Worm (Caenorhabditis elegans) whole organism, mixed stage, embryonic: ENCODE results near the gene K05F1.13.

Source experiments
- ces-1 ChIP-seq: fragments of 150-350 bp; optimal IDR thresholded peaks from 2 replicates; lab custom pipeline; 2014; ENCODE audit warnings: missing biosample characterization, missing genetic modification reagents, missing genetic modification characterization
- ham-2 ChIP-seq: fragments of 200-800 bp; sonication (Bioruptor generic); optimal IDR thresholded peaks from 2 replicates; lab custom pipeline; 2018; ENCODE audit warnings: mild to moderate bottlenecking, missing genetic modification characterization, missing compliant biosample characterization
- lin-13 ChIP-seq: fragments of 150-350 bp; optimal IDR thresholded peaks from 2 replicates; lab custom pipeline; 2014; ENCODE audit warnings: missing biosample characterization, missing genetic modification characterization
- mab-5 ChIP-seq: fragments of 150-350 bp; optimal IDR thresholded peaks from 2 replicates; lab custom pipeline; 2014; ENCODE audit warnings: missing biosample characterization, missing genetic modification characterization
- mep-1 ChIP-seq: fragments of 150-350 bp; optimal IDR thresholded peaks from 2 replicates; lab custom pipeline; 2017; ENCODE audit warnings: missing biosample characterization, missing genetic modification reagents, missing genetic modification characterization, inconsistent platforms
- nhr-237 ChIP-seq: fragments of 150-350 bp; optimal IDR thresholded peaks from 2 replicates; lab custom pipeline; 2014; ENCODE audit warnings: missing biosample characterization, missing genetic modification characterization
- nhr-76 ChIP-seq: sonication (generic microtip); optimal IDR thresholded peaks from 2 replicates; lab custom pipeline; 2017; ENCODE audit warnings: missing biosample characterization, missing genetic modification characterization
- tbx-8 ChIP-seq: fragments of 200-800 bp; sonication (Bioruptor generic); optimal IDR thresholded peaks from 2 replicates; lab custom pipeline; 2018; ENCODE audit warnings: mild to moderate bottlenecking, missing genetic modification characterization, moderate library complexity, missing compliant biosample characterization
- unc-120 ChIP-seq: sonication (generic microtip); optimal IDR thresholded peaks from 2 replicates; lab custom pipeline; 2017; ENCODE audit warnings: missing genetic modification characterization, missing compliant biosample characterization; ENCODE audit not compliant: poor library complexity, severe bottlenecking
- unc-62 ChIP-seq: fragments of 150-350 bp; optimal IDR thresholded peaks from 2 replicates; lab custom pipeline; 2014; ENCODE audit warnings: missing biosample characterization, missing genetic modification reagents, missing genetic modification characterization

DNA sequence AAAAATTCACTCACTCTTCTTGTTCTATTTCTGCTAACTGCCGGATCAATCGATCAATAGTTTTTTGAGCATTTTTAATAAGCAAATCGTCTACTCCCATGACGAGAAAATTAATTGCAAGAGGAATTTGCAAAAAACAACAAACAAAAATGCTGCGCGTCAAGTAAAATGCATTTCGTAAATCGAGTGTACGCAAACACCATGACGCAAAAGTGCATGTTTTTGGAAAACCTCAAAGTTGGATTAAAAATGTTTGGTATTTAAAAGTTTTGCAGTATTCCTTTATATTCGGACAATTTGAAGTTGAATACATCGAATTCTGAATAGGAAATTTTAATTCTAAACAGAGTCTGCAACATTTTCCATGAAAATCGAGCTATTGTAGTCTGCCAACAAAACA lies 50.3 kb downstream of the K05F1.13 start, which contains the start of gene ZK1248.19:
- TF ChIP-seq mep-1 (tag; lab: Kevin White, UChicago) (no peak), unc-62 (GFP tag; lab: Kevin White, UChicago) (no peak), tbx-8 (GFP tag; lab: Kevin White, UChicago) (no peak), ham-2 (GFP tag; lab: Kevin White, UChicago) (no peak), lin-13 (tag; lab: Kevin White, UChicago) (no peak), nhr-76 (tag; lab: Kevin White, UChicago) (no peak), nhr-237 (tag; lab: Kevin White, UChicago) (peak; percentile 7), mab-5 (no peak), unc-120 (no peak), ces-1 (peak; percentile 41)
